Worm (Caenorhabditis elegans) whole organism, young adult: ENCODE results near the gene urb-1.

Source experiments
- B0336.3 ChIP-seq: fragments of 200-800 bp; sonication (Bioruptor generic); IDR thresholded peaks from 2 replicates; pipeline ENCODE4 v1.3.6; 2022; ENCODE audit warnings: missing genetic modification characterization, missing compliant biosample characterization
- F22D6.2 ChIP-seq: sonication (generic microtip); optimal IDR thresholded peaks from 2 replicates; lab custom pipeline; 2016; ENCODE audit warnings: mild to moderate bottlenecking, missing genetic modification characterization, missing compliant biosample characterization
- F37B4.10 ChIP-seq: fragments of 200-800 bp; sonication (Bioruptor generic); IDR thresholded peaks from 2 replicates; pipeline ENCODE4 v1.3.6; 2022; ENCODE audit warnings: missing genetic modification characterization, missing compliant biosample characterization
- F39B2.1 ChIP-seq: fragments of 200-800 bp; sonication (Bioruptor generic); IDR thresholded peaks from 2 replicates; pipeline ENCODE4 v1.3.6; 2022; ENCODE audit warnings: missing genetic modification reagents, missing genetic modification characterization, missing compliant biosample characterization
- K12H6.12 ChIP-seq: fragments of 200-800 bp; sonication (Bioruptor generic); optimal IDR thresholded peaks from 2 replicates; lab custom pipeline; 2018; ENCODE audit warnings: mild to moderate bottlenecking, missing genetic modification characterization, missing compliant biosample characterization
- Y53F4B.3 ChIP-seq: fragments of 200-800 bp; sonication (Bioruptor generic); IDR thresholded peaks from 2 replicates; pipeline ENCODE4 v1.3.6; 2022; ENCODE audit warnings: missing genetic modification reagents, missing genetic modification characterization, missing compliant biosample characterization
- akir-1 ChIP-seq: fragments of 200-800 bp; sonication (Bioruptor generic); optimal IDR thresholded peaks from 2 replicates; lab custom pipeline; 2018; ENCODE audit warnings: mild to moderate bottlenecking, missing genetic modification characterization, moderate library complexity, missing compliant biosample characterization
- attf-6 ChIP-seq: fragments of 200-800 bp; sonication (Bioruptor generic); IDR thresholded peaks from 2 replicates; pipeline ENCODE4 v1.3.6; 2022; ENCODE audit warnings: missing genetic modification reagents, missing genetic modification characterization, missing compliant biosample characterization
- bed-1 ChIP-seq: fragments of 200-800 bp; sonication (Bioruptor generic); IDR thresholded peaks from 2 replicates; pipeline ENCODE4 v1.3.6; 2022; ENCODE audit warnings: missing genetic modification reagents, missing genetic modification characterization, missing compliant biosample characterization
- ceh-100 ChIP-seq: fragments of 200-800 bp; sonication (Bioruptor generic); IDR thresholded peaks from 2 replicates; pipeline ENCODE4 v1.3.6; 2022; ENCODE audit warnings: missing genetic modification reagents, missing genetic modification characterization, missing compliant biosample characterization
- ceh-40 ChIP-seq: fragments of 200-800 bp; sonication (Bioruptor generic); IDR thresholded peaks from 2 replicates; pipeline ENCODE4 v1.3.6; 2022; ENCODE audit warnings: missing genetic modification characterization, missing compliant biosample characterization
- ceh-79 ChIP-seq: sonication (generic microtip); optimal IDR thresholded peaks from 2 replicates; lab custom pipeline; 2017; ENCODE audit warnings: mild to moderate bottlenecking, missing genetic modification characterization, missing compliant biosample characterization
- chd-7 ChIP-seq: sonication (generic microtip); optimal IDR thresholded peaks from 2 replicates; lab custom pipeline; 2016; ENCODE audit warnings: mild to moderate bottlenecking, missing genetic modification characterization, moderate library complexity, missing compliant biosample characterization
- ekl-4 ChIP-seq: fragments of 200-800 bp; sonication (Bioruptor generic); IDR thresholded peaks from 2 replicates; pipeline ENCODE4 v1.3.6; 2022; ENCODE audit warnings: missing genetic modification reagents, missing genetic modification characterization, missing compliant biosample characterization
- him-1 ChIP-seq: sonication (generic microtip); optimal IDR thresholded peaks from 2 replicates; lab custom pipeline; 2016; ENCODE audit warnings: missing genotype, missing genetic modification reagents, missing genetic modification characterization, missing compliant biosample characterization
- hlh-26 ChIP-seq: fragments of 200-800 bp; sonication (Bioruptor generic); conservative IDR thresholded peaks from 2 replicates; pipeline ENCODE4 v1.3.6; 2022; ENCODE audit warnings: missing genetic modification reagents, missing genetic modification characterization, missing compliant biosample characterization
- let-526 ChIP-seq: fragments of 200-800 bp; sonication (Bioruptor generic); IDR thresholded peaks from 2 replicates; pipeline ENCODE4 v1.3.6; 2022; ENCODE audit warnings: missing genetic modification reagents, missing genetic modification characterization, missing compliant biosample characterization
- lin-26 ChIP-seq: fragments of 200-800 bp; sonication (Bioruptor generic); IDR thresholded peaks from 2 replicates; pipeline ENCODE4 v1.3.6; 2022; ENCODE audit warnings: missing genetic modification reagents, missing genetic modification characterization, missing compliant biosample characterization
- lin-54 ChIP-seq: fragments of 200-800 bp; sonication (Bioruptor generic); optimal IDR thresholded peaks from 2 replicates; lab custom pipeline; 2018; ENCODE audit warnings: mild to moderate bottlenecking, missing genetic modification characterization, missing compliant biosample characterization
- lir-1 ChIP-seq: fragments of 200-800 bp; sonication (Bioruptor generic); conservative IDR thresholded peaks from 2 replicates; pipeline ENCODE4 v1.3.6; 2022; ENCODE audit warnings: missing genetic modification reagents, missing genetic modification characterization, missing compliant biosample characterization
- madf-3 ChIP-seq: fragments of 200-800 bp; sonication (Bioruptor generic); IDR thresholded peaks from 2 replicates; pipeline ENCODE4 v1.3.6; 2022; ENCODE audit warnings: missing genetic modification reagents, missing genetic modification characterization, missing compliant biosample characterization
- madf-6 ChIP-seq: fragments of 200-800 bp; sonication (Bioruptor generic); IDR thresholded peaks from 2 replicates; pipeline ENCODE4 v1.3.6; 2022; ENCODE audit warnings: missing genetic modification reagents, missing genetic modification characterization, missing compliant biosample characterization
- mxl-1 ChIP-seq: sonication (generic microtip); optimal IDR thresholded peaks from 2 replicates; lab custom pipeline; 2016; ENCODE audit warnings: missing genetic modification characterization, missing compliant biosample characterization
- nhr-179 ChIP-seq: sonication (generic microtip); optimal IDR thresholded peaks from 2 replicates; lab custom pipeline; 2016; ENCODE audit warnings: mild to moderate bottlenecking, missing genetic modification characterization, missing compliant biosample characterization
- rcor-1 ChIP-seq: fragments of 200-800 bp; sonication (Bioruptor generic); IDR thresholded peaks from 2 replicates; pipeline ENCODE4 v1.3.6; 2022; ENCODE audit warnings: missing genetic modification reagents, missing genetic modification characterization, missing compliant biosample characterization
- rpc-1 ChIP-seq, 2 experiments: fragments of 150-350 bp in 1 of 2; sonication (generic microtip) in 1 of 2; optimal IDR thresholded peaks; 2 replicates each; lab custom pipeline; 2014 to 2018; ENCODE audit warnings: missing biosample characterization in 1 of 2, missing genetic modification characterization in 1 of 2, missing genetic modification reagents in 1 of 2, missing genotype in 1 of 2
- sdz-38 ChIP-seq: sonication (generic microtip); optimal IDR thresholded peaks from 2 replicates; lab custom pipeline; 2016; ENCODE audit warnings: missing genotype, missing genetic modification characterization, missing compliant biosample characterization
- snpc-1.3 ChIP-seq: sonication (generic microtip); optimal IDR thresholded peaks from 2 replicates; lab custom pipeline; 2017; ENCODE audit warnings: missing genetic modification characterization, mild to moderate bottlenecking, missing compliant biosample characterization, antibody characterized with exemption, moderate library complexity, missing genotype, missing genetic modification reagents; ENCODE audit not compliant: insufficient read depth
- snpc-3.4 ChIP-seq: sonication (generic microtip); optimal IDR thresholded peaks from 2 replicates; lab custom pipeline; 2017; ENCODE audit warnings: missing genetic modification characterization, mild to moderate bottlenecking, missing compliant biosample characterization, antibody characterized with exemption, moderate library complexity, missing genotype, missing genetic modification reagents
- snpc-4 ChIP-seq, 5 experiments: fragments of 150-350 bp in 1 of 5; sonication (generic microtip) in 4 of 5; optimal IDR thresholded peaks; 2 replicates each; lab custom pipeline; 2014 to 2018; ENCODE audit warnings: missing genetic modification characterization in 5 of 5, missing biosample characterization in 3 of 5, antibody characterized with exemption in 2 of 5, mild to moderate bottlenecking in 2 of 5, missing compliant biosample characterization in 2 of 5, missing genotype in 2 of 5, moderate library complexity in 2 of 5, missing genetic modification reagents in 1 of 5
- unc-130 ChIP-seq: sonication (generic microtip); optimal IDR thresholded peaks from 2 replicates; lab custom pipeline; 2016; ENCODE audit warnings: missing genetic modification reagents, missing genetic modification characterization, missing compliant biosample characterization
- ztf-28 ChIP-seq: fragments of 200-800 bp; sonication (Bioruptor generic); IDR thresholded peaks from 2 replicates; pipeline ENCODE4 v1.3.6; 2022; ENCODE audit warnings: missing genetic modification reagents, missing genetic modification characterization, missing compliant biosample characterization
- ztf-6 ChIP-seq: fragments of 200-800 bp; sonication (Bioruptor generic); IDR thresholded peaks from 2 replicates; pipeline ENCODE4 v1.3.6; 2022; ENCODE audit warnings: missing genetic modification reagents, missing genetic modification characterization, missing compliant biosample characterization

Gene urb-1

ce11 chrV:6461250-6461649 is 37.3 kb upstream of the urb-1 start:
- TF ChIP-seq nhr-179 = no peak
- TF ChIP-seq lir-1 (GFP tag; lab: Robert Waterston, UW) = no peak
- TF ChIP-seq hlh-26 (GFP tag; lab: Robert Waterston, UW) = no peak
- no peak for TF ChIP-seq F22D6.2 (tag; lab: Kevin White, UChicago)
- TF ChIP-seq ceh-40 = no peak
- no peak for TF ChIP-seq snpc-1.3
- TF ChIP-seq bed-1 (GFP tag; lab: Robert Waterston, UW) = no peak
- TF ChIP-seq ztf-28 (GFP tag; lab: Robert Waterston, UW) = no peak
- no peak for TF ChIP-seq madf-3 (GFP tag; lab: Robert Waterston, UW)
- no peak for TF ChIP-seq ceh-100 (GFP tag; lab: Robert Waterston, UW)
- no peak for TF ChIP-seq rpc-1 (optimal IDR thresholded peaks at IDR 0.05; lab: Kevin White, UChicago)
- no peak for TF ChIP-seq rpc-1 (tag; optimal IDR thresholded peaks at IDR 0.05; lab: Kevin White, UChicago)
- TF ChIP-seq B0336.3 (GFP tag; lab: Robert Waterston, UW) = no peak
- TF ChIP-seq unc-130 (GFP tag; lab: Kevin White, UChicago) = no peak
- no peak for TF ChIP-seq K12H6.12 (tag; lab: Kevin White, UChicago)
- no peak for TF ChIP-seq akir-1 (GFP tag; lab: Kevin White, UChicago)
- TF ChIP-seq, all 124 proteins: peak for 0

- TF ChIP-seq sdz-38 (tag; lab: Kevin White, UChicago) (no peak), lin-26 (GFP tag; lab: Robert Waterston, UW) (no peak), snpc-4 (GFP tag; optimal IDR thresholded peaks at IDR 0.05; lab: Kevin White, UChicago) (no peak), snpc-4 (tag; optimal IDR thresholded peaks at IDR 0.05; lab: Kevin White, UChicago) (no peak), ztf-6 (GFP tag; lab: Robert Waterston, UW) (no peak), K12H6.12 (tag; lab: Kevin White, UChicago) (no peak), let-526 (GFP tag; lab: Robert Waterston, UW) (no peak), mxl-1 (no peak), snpc-1.3 (no peak), F39B2.1 (GFP tag; lab: Robert Waterston, UW) (no peak)
- TF ChIP-seq, all 124 proteins: peak for 0
Observed at ce11 chrV:6458302-6458998, 34.5 kb upstream of the urb-1 start.

ce11 chrV:6456903-6457302 is 32.9 kb upstream of the urb-1 start:
- TF ChIP-seq lin-54 (GFP tag; lab: Kevin White, UChicago) = no peak
- no peak for TF ChIP-seq ceh-100 (GFP tag; lab: Robert Waterston, UW)
- TF ChIP-seq F22D6.2 (tag; lab: Kevin White, UChicago) = no peak
- no peak for TF ChIP-seq chd-7 (tag; lab: Kevin White, UChicago)
- no peak for TF ChIP-seq F37B4.10
- no peak for TF ChIP-seq lir-1 (GFP tag; lab: Robert Waterston, UW)
- TF ChIP-seq ztf-28 (GFP tag; lab: Robert Waterston, UW) = no peak
- no peak for TF ChIP-seq snpc-3.4
- no peak for TF ChIP-seq him-1 (tag; lab: Kevin White, UChicago)

ce11 chrV:6453122-6453521 is 29.2 kb upstream of the urb-1 start, which contains the start of gene acl-9:
TSS of gene acl-9 (plus strand) at chrV:6453226.
- TF ChIP-seq madf-6 = peak; percentile 53
- peak; percentile 35; the same call in 1 of the 2 replicates for TF ChIP-seq B0336.3 (GFP tag; lab: Robert Waterston, UW)
- 0 out of 2 replicates have a peak, but pooled peaks have one; percentile 11 for TF ChIP-seq ekl-4 (GFP tag; lab: Robert Waterston, UW)
- TF ChIP-seq attf-6 (GFP tag; lab: Robert Waterston, UW) = no peak
- peak; percentile 25 for TF ChIP-seq ceh-79 (tag; lab: Kevin White, UChicago)
- TF ChIP-seq Y53F4B.3 (GFP tag; lab: Robert Waterston, UW) = no peak
- 0 out of 2 replicates have a peak, but pooled peaks have one; percentile 7 for TF ChIP-seq rcor-1
